Worm (Caenorhabditis elegans) whole organism, young adult: ENCODE results near the gene catp-4.

Source experiments
- B0019.2 ChIP-seq: fragments of 200-800 bp; sonication (Bioruptor generic); conservative IDR thresholded peaks from 2 replicates; pipeline ENCODE4 v1.3.6; 2022; ENCODE audit warnings: missing genetic modification reagents, missing genetic modification characterization, missing compliant biosample characterization
- B0261.1 ChIP-seq: sonication (generic microtip); optimal IDR thresholded peaks from 2 replicates; lab custom pipeline; 2016; ENCODE audit warnings: mild to moderate bottlenecking, missing genetic modification characterization, moderate library complexity, missing compliant biosample characterization
- C06A6.2 ChIP-seq: fragments of 200-800 bp; sonication (Bioruptor generic); conservative IDR thresholded peaks from 2 replicates; pipeline ENCODE4 v1.3.6; 2022; ENCODE audit warnings: missing genetic modification characterization, missing compliant biosample characterization
- F55B11.4 ChIP-seq: sonication (generic microtip); optimal IDR thresholded peaks from 2 replicates; lab custom pipeline; 2016; ENCODE audit warnings: missing compliant biosample characterization, missing genetic modification characterization, borderline replicate concordance; ENCODE audit not compliant: insufficient read depth
- K11D2.4 ChIP-seq: fragments of 200-800 bp; sonication (Bioruptor generic); IDR thresholded peaks from 2 replicates; pipeline ENCODE4 v1.3.6; 2022; ENCODE audit warnings: missing genetic modification reagents, missing genetic modification characterization, missing compliant biosample characterization
- K12H6.12 ChIP-seq: fragments of 200-800 bp; sonication (Bioruptor generic); optimal IDR thresholded peaks from 2 replicates; lab custom pipeline; 2018; ENCODE audit warnings: mild to moderate bottlenecking, missing genetic modification characterization, missing compliant biosample characterization
- ZK185.1 ChIP-seq: sonication (generic microtip); optimal IDR thresholded peaks from 2 replicates; lab custom pipeline; 2016; ENCODE audit warnings: mild to moderate bottlenecking, missing genetic modification characterization, missing compliant biosample characterization; ENCODE audit not compliant: poor library complexity, severe bottlenecking
- atf-7 ChIP-seq: sonication (generic microtip); optimal IDR thresholded peaks from 2 replicates; lab custom pipeline; 2017; ENCODE audit warnings: mild to moderate bottlenecking, missing genetic modification characterization, missing compliant biosample characterization
- attf-3 ChIP-seq: fragments of 200-800 bp; sonication (Bioruptor generic); conservative IDR thresholded peaks from 2 replicates; pipeline ENCODE4 v1.3.6; 2022; ENCODE audit warnings: missing genetic modification reagents, missing genetic modification characterization, missing compliant biosample characterization
- cebp-1 ChIP-seq, 2 experiments: fragments of 200-800 bp in 1 of 2; sonication (Bioruptor generic) in 1 of 2; sonication (generic microtip) in 1 of 2; IDR thresholded peaks in 1 of 2; optimal IDR thresholded peaks in 1 of 2; 2 replicates each; pipeline versions ENCODE4 v1.3.6 to Lab custom; 2017 to 2022; ENCODE audit warnings: missing compliant biosample characterization in 2 of 2, missing genetic modification characterization in 2 of 2, mild to moderate bottlenecking in 1 of 2, missing genetic modification reagents in 1 of 2, moderate library complexity in 1 of 2
- ceh-27 ChIP-seq: fragments of 200-800 bp; sonication (Bioruptor generic); optimal IDR thresholded peaks from 2 replicates; lab custom pipeline; 2018; ENCODE audit warnings: mild to moderate bottlenecking, missing genetic modification characterization, moderate library complexity, missing compliant biosample characterization
- ceh-40 ChIP-seq: fragments of 200-800 bp; sonication (Bioruptor generic); IDR thresholded peaks from 2 replicates; pipeline ENCODE4 v1.3.6; 2022; ENCODE audit warnings: missing genetic modification characterization, missing compliant biosample characterization
- ceh-58 ChIP-seq: fragments of 200-800 bp; sonication (Bioruptor generic); IDR thresholded peaks from 2 replicates; pipeline ENCODE4 v1.3.6; 2022; ENCODE audit warnings: missing genetic modification characterization, missing compliant biosample characterization
- die-1 ChIP-seq: sonication (generic microtip); optimal IDR thresholded peaks from 2 replicates; lab custom pipeline; 2016; ENCODE audit warnings: missing genotype, mild to moderate bottlenecking, missing genetic modification characterization, missing compliant biosample characterization
- dox-1 ChIP-seq: fragments of 200-800 bp; sonication (Bioruptor generic); IDR thresholded peaks from 2 replicates; pipeline ENCODE4 v1.3.6; 2022; ENCODE audit warnings: missing genetic modification reagents, missing genetic modification characterization, missing compliant biosample characterization
- dpff-1 ChIP-seq: sonication (generic microtip); optimal IDR thresholded peaks from 2 replicates; lab custom pipeline; 2017; ENCODE audit warnings: mild to moderate bottlenecking, missing genetic modification characterization, missing compliant biosample characterization
- ets-4 ChIP-seq: fragments of 200-800 bp; sonication (Bioruptor generic); optimal IDR thresholded peaks from 2 replicates; lab custom pipeline; 2018; ENCODE audit warnings: mild to moderate bottlenecking, missing genetic modification characterization, missing compliant biosample characterization
- him-1 ChIP-seq: sonication (generic microtip); optimal IDR thresholded peaks from 2 replicates; lab custom pipeline; 2016; ENCODE audit warnings: missing genotype, missing genetic modification reagents, missing genetic modification characterization, missing compliant biosample characterization
- hlh-26 ChIP-seq: fragments of 200-800 bp; sonication (Bioruptor generic); conservative IDR thresholded peaks from 2 replicates; pipeline ENCODE4 v1.3.6; 2022; ENCODE audit warnings: missing genetic modification reagents, missing genetic modification characterization, missing compliant biosample characterization
- hmg-1.2 ChIP-seq: fragments of 200-800 bp; sonication (Bioruptor generic); IDR thresholded peaks from 2 replicates; pipeline ENCODE4 v1.3.6; 2022; ENCODE audit warnings: missing genetic modification reagents, missing genetic modification characterization, missing compliant biosample characterization
- let-526 ChIP-seq: fragments of 200-800 bp; sonication (Bioruptor generic); IDR thresholded peaks from 2 replicates; pipeline ENCODE4 v1.3.6; 2022; ENCODE audit warnings: missing genetic modification reagents, missing genetic modification characterization, missing compliant biosample characterization
- let-607 ChIP-seq, 2 experiments: fragments of 200-800 bp in 1 of 2; sonication (Bioruptor generic) in 1 of 2; sonication (generic microtip) in 1 of 2; optimal IDR thresholded peaks; 2 replicates each; lab custom pipeline; 2016 to 2018; ENCODE audit warnings: mild to moderate bottlenecking in 2 of 2, missing compliant biosample characterization in 2 of 2, missing genetic modification characterization in 2 of 2, moderate library complexity in 2 of 2, missing genotype in 1 of 2
- lin-26 ChIP-seq: fragments of 200-800 bp; sonication (Bioruptor generic); IDR thresholded peaks from 2 replicates; pipeline ENCODE4 v1.3.6; 2022; ENCODE audit warnings: missing genetic modification reagents, missing genetic modification characterization, missing compliant biosample characterization
- lin-35 ChIP-seq, 3 experiments: fragments of 150-350 bp in 2 of 3; sonication (generic microtip) in 1 of 3; optimal IDR thresholded peaks; 2 replicates each; lab custom pipeline; 2014 to 2018; ENCODE audit warnings: missing biosample characterization in 3 of 3, missing genetic modification characterization in 3 of 3, missing genetic modification reagents in 3 of 3
- lin-40 ChIP-seq: sonication (generic microtip); optimal IDR thresholded peaks from 2 replicates; lab custom pipeline; 2016; ENCODE audit warnings: missing genetic modification characterization, mild to moderate bottlenecking, missing compliant biosample characterization, missing genotype, missing genetic modification reagents
- lir-1 ChIP-seq: fragments of 200-800 bp; sonication (Bioruptor generic); conservative IDR thresholded peaks from 2 replicates; pipeline ENCODE4 v1.3.6; 2022; ENCODE audit warnings: missing genetic modification reagents, missing genetic modification characterization, missing compliant biosample characterization
- nfyb-1 ChIP-seq: fragments of 200-800 bp; sonication (Bioruptor generic); IDR thresholded peaks from 2 replicates; pipeline ENCODE4 v1.3.6; 2022; ENCODE audit warnings: missing genetic modification reagents, missing genetic modification characterization, missing compliant biosample characterization
- nhr-120 ChIP-seq: fragments of 200-800 bp; sonication (Bioruptor generic); IDR thresholded peaks from 2 replicates; pipeline ENCODE4 v1.3.6; 2022; ENCODE audit warnings: missing genetic modification characterization, missing compliant biosample characterization
- nhr-90 ChIP-seq: sonication (generic microtip); optimal IDR thresholded peaks from 2 replicates; lab custom pipeline; 2016; ENCODE audit warnings: missing genotype, mild to moderate bottlenecking, missing genetic modification characterization, missing compliant biosample characterization
- pbrm-1 ChIP-seq: fragments of 200-800 bp; sonication (Bioruptor generic); IDR thresholded peaks from 2 replicates; pipeline ENCODE4 v1.3.6; 2022; ENCODE audit warnings: missing genetic modification reagents, missing genetic modification characterization, missing compliant biosample characterization
- rec-8 ChIP-seq, 2 experiments: sonication (generic microtip); optimal IDR thresholded peaks; 2 replicates each; lab custom pipeline; 2016; ENCODE audit warnings: mild to moderate bottlenecking in 2 of 2, missing genetic modification characterization in 2 of 2, missing genetic modification reagents in 2 of 2, missing genotype in 2 of 2, missing biosample characterization in 1 of 2, missing compliant biosample characterization in 1 of 2, moderate library complexity in 1 of 2
- rpc-1 ChIP-seq, 2 experiments: fragments of 150-350 bp in 1 of 2; sonication (generic microtip) in 1 of 2; optimal IDR thresholded peaks; 2 replicates each; lab custom pipeline; 2014 to 2018; ENCODE audit warnings: missing biosample characterization in 1 of 2, missing genetic modification characterization in 1 of 2, missing genetic modification reagents in 1 of 2, missing genotype in 1 of 2
- snpc-1.1 ChIP-seq: sonication (generic microtip); optimal IDR thresholded peaks from 2 replicates; lab custom pipeline; 2017; ENCODE audit warnings: missing genetic modification characterization, mild to moderate bottlenecking, missing compliant biosample characterization, antibody characterized with exemption, moderate library complexity, missing genotype, missing genetic modification reagents; ENCODE audit not compliant: insufficient read depth
- snpc-1.3 ChIP-seq: sonication (generic microtip); optimal IDR thresholded peaks from 2 replicates; lab custom pipeline; 2017; ENCODE audit warnings: missing genetic modification characterization, mild to moderate bottlenecking, missing compliant biosample characterization, antibody characterized with exemption, moderate library complexity, missing genotype, missing genetic modification reagents; ENCODE audit not compliant: insufficient read depth
- snpc-4 ChIP-seq, 5 experiments: fragments of 150-350 bp in 1 of 5; sonication (generic microtip) in 4 of 5; optimal IDR thresholded peaks; 2 replicates each; lab custom pipeline; 2014 to 2018; ENCODE audit warnings: missing genetic modification characterization in 5 of 5, missing biosample characterization in 3 of 5, antibody characterized with exemption in 2 of 5, mild to moderate bottlenecking in 2 of 5, missing compliant biosample characterization in 2 of 5, missing genotype in 2 of 5, moderate library complexity in 2 of 5, missing genetic modification reagents in 1 of 5
- somi-1 ChIP-seq: fragments of 200-800 bp; sonication (Bioruptor generic); optimal IDR thresholded peaks from 2 replicates; lab custom pipeline; 2018; ENCODE audit warnings: mild to moderate bottlenecking, missing genetic modification characterization, missing compliant biosample characterization
- unc-130 ChIP-seq: sonication (generic microtip); optimal IDR thresholded peaks from 2 replicates; lab custom pipeline; 2016; ENCODE audit warnings: missing genetic modification reagents, missing genetic modification characterization, missing compliant biosample characterization
- zfh-2 ChIP-seq: fragments of 200-800 bp; sonication (Bioruptor generic); conservative IDR thresholded peaks from 2 replicates; pipeline ENCODE4 v1.3.6; 2022; ENCODE audit warnings: missing genetic modification reagents, missing genetic modification characterization, missing compliant biosample characterization
- ztf-18 ChIP-seq: sonication (generic microtip); optimal IDR thresholded peaks from 2 replicates; lab custom pipeline; 2016; ENCODE audit warnings: missing genotype, mild to moderate bottlenecking, missing genetic modification characterization, missing compliant biosample characterization
- ztf-25 ChIP-seq: fragments of 200-800 bp; sonication (Bioruptor generic); IDR thresholded peaks from 2 replicates; pipeline ENCODE4 v1.3.6; 2022; ENCODE audit warnings: missing genetic modification reagents, missing genetic modification characterization, missing compliant biosample characterization
- ztf-26 ChIP-seq: sonication (generic microtip); optimal IDR thresholded peaks from 2 replicates; lab custom pipeline; 2017; ENCODE audit warnings: missing genetic modification characterization, missing compliant biosample characterization

catp-4 gene

DNA sequence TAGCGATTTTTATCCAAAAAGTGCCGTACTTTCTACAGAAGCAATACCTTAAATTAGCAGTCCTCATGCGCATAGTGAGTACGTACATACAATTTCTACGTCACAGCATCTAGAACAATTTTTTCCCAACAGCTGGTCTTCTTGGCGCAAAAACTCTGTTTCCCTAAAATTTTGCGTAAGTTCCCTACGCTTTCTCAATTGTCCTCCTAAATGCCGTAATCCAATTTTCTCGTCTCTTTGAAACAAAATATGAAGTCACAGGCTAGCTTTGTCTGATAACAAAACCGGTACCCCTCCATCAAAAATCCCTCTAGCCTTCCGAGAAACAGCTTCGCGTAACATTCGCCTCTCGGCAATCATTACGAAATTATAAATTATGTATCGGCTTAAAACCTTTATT, 39.4 kb downstream of the catp-4 start, which contains the start of gene C38C6.3:
Gene C38C6.3 (plus strand): TSS at position 301 of the 400 bp plus-strand sequence.
- no peak for TF ChIP-seq let-526 (GFP tag; lab: Robert Waterston, UW)
- no peak for TF ChIP-seq atf-7 (tag; lab: Kevin White, UChicago)
- TF ChIP-seq snpc-1.3 (tag; lab: Kevin White, UChicago) = no peak
- no peak for TF ChIP-seq nhr-90
- TF ChIP-seq cebp-1 (GFP tag; IDR thresholded peaks at IDR 0.05; lab: Robert Waterston, UW) = no peak
- no peak for TF ChIP-seq cebp-1 (tag; optimal IDR thresholded peaks at IDR 0.05; lab: Kevin White, UChicago)
- TF ChIP-seq ztf-26 (tag; lab: Kevin White, UChicago) = no peak
- no peak for TF ChIP-seq dpff-1 (tag; lab: Kevin White, UChicago)
- TF ChIP-seq somi-1 = no peak
- no peak for TF ChIP-seq hlh-26 (GFP tag; lab: Robert Waterston, UW)
- no peak for TF ChIP-seq unc-130 (GFP tag; lab: Kevin White, UChicago)
- no peak for TF ChIP-seq ztf-18 (tag; lab: Kevin White, UChicago)

DNA sequence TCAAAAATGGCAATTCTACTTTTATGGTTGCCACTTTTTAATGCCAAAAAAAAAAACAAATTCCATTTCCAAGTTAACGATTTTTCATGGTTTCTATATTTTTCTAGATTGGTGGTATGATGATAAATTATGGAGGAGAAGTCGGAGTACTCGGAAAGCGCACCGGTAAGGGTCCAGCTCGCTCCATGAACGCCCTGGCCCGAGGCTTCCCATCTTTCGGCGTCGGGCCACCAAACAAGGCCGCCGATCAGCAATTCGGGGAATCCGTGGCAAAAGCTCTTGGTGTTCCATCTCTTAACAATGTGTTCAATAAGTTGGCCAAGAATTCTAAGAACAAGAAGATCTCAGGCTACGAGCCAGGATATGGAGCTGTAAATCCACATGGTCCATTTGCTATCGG, 40.7 kb downstream of the catp-4 start:
- TF ChIP-seq zfh-2 (peak; percentile 66), snpc-1.1 (tag; lab: Kevin White, UChicago) (no peak), ets-4 (no peak), nhr-120 (GFP tag; lab: Robert Waterston, UW) (no peak), rec-8 (tag; optimal IDR thresholded peaks at IDR 0.05; lab: Kevin White, UChicago) (no peak)
- TF ChIP-seq, all 124 proteins: peak for 1

- TF ChIP-seq lin-26 (GFP tag; lab: Robert Waterston, UW) = peak; percentile 74
- TF ChIP-seq lir-1 = no peak
- TF ChIP-seq pbrm-1 (GFP tag; lab: Robert Waterston, UW) = 0 out of 2 replicates have a peak, but pooled peaks have one; percentile 17
- TF ChIP-seq snpc-4 (GFP tag; optimal IDR thresholded peaks at IDR 0.05; lab: Kevin White, UChicago) = no peak
- peak in 3 of 4 experiments; percentile 41 to 78 (median 54) for TF ChIP-seq snpc-4 (tag; optimal IDR thresholded peaks at IDR 0.05; lab: Kevin White, UChicago)
- TF ChIP-seq hmg-1.2 (GFP tag; lab: Robert Waterston, UW) = peak; percentile 72
- TF ChIP-seq die-1 = peak; percentile 66
- TF ChIP-seq lin-40 (tag; lab: Kevin White, UChicago) = no peak
- TF ChIP-seq ztf-25 = peak; percentile 68; the same call in 1 of the 2 replicates
- peak; percentile 43 for TF ChIP-seq nhr-90
- 0 out of 2 replicates have a peak, but pooled peaks have one; percentile 36 for TF ChIP-seq attf-3 (GFP tag; lab: Robert Waterston, UW)
- peak; percentile 32 for TF ChIP-seq ZK185.1
- TF ChIP-seq ceh-58 (GFP tag; lab: Robert Waterston, UW) = no peak
- TF ChIP-seq dox-1 (GFP tag; lab: Robert Waterston, UW) = peak; percentile 55
- TF ChIP-seq rpc-1 (optimal IDR thresholded peaks at IDR 0.05; lab: Kevin White, UChicago) = peak; percentile 67
- peak; percentile 72 for TF ChIP-seq rpc-1 (tag; optimal IDR thresholded peaks at IDR 0.05; lab: Kevin White, UChicago)
- no peak for TF ChIP-seq ceh-40
- TF ChIP-seq B0019.2 (GFP tag; lab: Robert Waterston, UW) = 0 out of 2 replicates have a peak, but pooled peaks have one; percentile 4
- 0 out of 2 replicates have a peak, but pooled peaks have one; percentile 22 for TF ChIP-seq K11D2.4 (GFP tag; lab: Robert Waterston, UW)
- TF ChIP-seq him-1 (tag; lab: Kevin White, UChicago) = peak; percentile 56
- no peak for TF ChIP-seq F55B11.4
- peak; percentile 82 for TF ChIP-seq B0261.1 (tag; lab: Kevin White, UChicago)
- TF ChIP-seq snpc-1.3 (tag; lab: Kevin White, UChicago) = no peak
- TF ChIP-seq K12H6.12 (tag; lab: Kevin White, UChicago) = peak; percentile 16
- TF ChIP-seq nfyb-1 (GFP tag; lab: Robert Waterston, UW) = peak; percentile 76
- peak in 1 of 2 experiments; percentile 1 for TF ChIP-seq let-607 (tag; optimal IDR thresholded peaks at IDR 0.05; lab: Kevin White, UChicago)
- peak; percentile 20 for TF ChIP-seq ceh-27 (GFP tag; lab: Kevin White, UChicago)
- peak in 1 of 3 experiments; percentile 48 for TF ChIP-seq lin-35 (GFP tag; optimal IDR thresholded peaks at IDR 0.05; lab: Kevin White, UChicago)
- TF ChIP-seq zfh-2 = 0 out of 2 replicates have a peak, but pooled peaks have one; percentile 38
- TF ChIP-seq C06A6.2 (GFP tag; lab: Robert Waterston, UW) = peak; percentile 35; the same call in 1 of the 2 replicates
Observed at ce11 chrII:14635179-14635578, 41.8 kb downstream of the catp-4 start.
